Worm (Caenorhabditis elegans) whole organism, late embryonic: Measurements from ENCODE around the gene F15H10.9.

Source experiments
- C08G9.2 ChIP-seq: sonication (generic microtip); optimal IDR thresholded peaks from 2 replicates; lab custom pipeline; 2016; ENCODE audit warnings: mild to moderate bottlenecking, missing genetic modification characterization, moderate library complexity, missing compliant biosample characterization
- Y22D7AL.16 ChIP-seq: sonication (generic microtip); optimal IDR thresholded peaks from 2 replicates; lab custom pipeline; 2016; ENCODE audit warnings: missing genetic modification characterization, missing compliant biosample characterization
- ahr-1 ChIP-seq: sonication (generic microtip); optimal IDR thresholded peaks from 2 replicates; lab custom pipeline; 2016; ENCODE audit warnings: missing genetic modification characterization, missing compliant biosample characterization
- ama-1 ChIP-seq: fragments of 150-350 bp; optimal IDR thresholded peaks from 2 replicates; lab custom pipeline; 2014
- ceh-14 ChIP-seq: sonication (generic microtip); optimal IDR thresholded peaks from 2 replicates; lab custom pipeline; 2016; ENCODE audit warnings: missing genotype, missing genetic modification characterization, missing compliant biosample characterization
- ceh-18 ChIP-seq: sonication (generic microtip); optimal IDR thresholded peaks from 2 replicates; lab custom pipeline; 2016; ENCODE audit warnings: missing genetic modification characterization, missing compliant biosample characterization
- ceh-2 ChIP-seq: sonication (generic microtip); optimal IDR thresholded peaks from 2 replicates; lab custom pipeline; 2016; ENCODE audit warnings: missing genotype, missing genetic modification characterization, missing compliant biosample characterization
- ceh-31 ChIP-seq: sonication (generic microtip); optimal IDR thresholded peaks from 2 replicates; lab custom pipeline; 2016; ENCODE audit warnings: missing genetic modification characterization, missing compliant biosample characterization
- ceh-34 ChIP-seq: sonication (generic microtip); optimal IDR thresholded peaks from 2 replicates; lab custom pipeline; 2016; ENCODE audit warnings: mild to moderate bottlenecking, missing genetic modification characterization, missing compliant biosample characterization
- ceh-45 ChIP-seq: fragments of 200-800 bp; sonication (Bioruptor generic); IDR thresholded peaks from 2 replicates; pipeline ENCODE4 v1.3.6; 2022; ENCODE audit warnings: missing genetic modification reagents, missing genetic modification characterization, missing compliant biosample characterization
- ceh-48 ChIP-seq: sonication (generic microtip); optimal IDR thresholded peaks from 2 replicates; lab custom pipeline; 2016; ENCODE audit warnings: missing genetic modification characterization, inconsistent platforms, missing compliant biosample characterization
- ceh-6 ChIP-seq: fragments of 200-800 bp; sonication (Bioruptor generic); optimal IDR thresholded peaks from 2 replicates; lab custom pipeline; 2018; ENCODE audit warnings: mild to moderate bottlenecking, missing genetic modification characterization, missing compliant biosample characterization
- ceh-9 ChIP-seq: sonication (generic microtip); optimal IDR thresholded peaks from 2 replicates; lab custom pipeline; 2016; ENCODE audit warnings: mild to moderate bottlenecking, missing genetic modification characterization, inconsistent platforms, missing compliant biosample characterization
- elt-2 ChIP-seq: sonication (generic microtip); optimal IDR thresholded peaks from 2 replicates; lab custom pipeline; 2016; ENCODE audit warnings: missing genetic modification reagents, missing genetic modification characterization, missing compliant biosample characterization
- elt-4 ChIP-seq: sonication (generic microtip); optimal IDR thresholded peaks from 2 replicates; lab custom pipeline; 2016; ENCODE audit warnings: missing genetic modification characterization, missing compliant biosample characterization
- ets-4 ChIP-seq: sonication (generic microtip); optimal IDR thresholded peaks from 2 replicates; lab custom pipeline; 2016; ENCODE audit warnings: missing genetic modification characterization, missing compliant biosample characterization
- gmeb-2 ChIP-seq: sonication (generic microtip); optimal IDR thresholded peaks from 2 replicates; lab custom pipeline; 2016; ENCODE audit warnings: missing genetic modification characterization, inconsistent platforms, missing compliant biosample characterization
- hlh-15 ChIP-seq: sonication (generic microtip); optimal IDR thresholded peaks from 2 replicates; lab custom pipeline; 2016; ENCODE audit warnings: missing genetic modification characterization, missing compliant biosample characterization
- hlh-30 ChIP-seq: sonication (generic microtip); optimal IDR thresholded peaks from 2 replicates; lab custom pipeline; 2017; ENCODE audit warnings: antibody characterized with exemption, missing genetic modification characterization, missing compliant biosample characterization; ENCODE audit not compliant: insufficient read depth
- hlh-8 ChIP-seq: sonication (generic microtip); optimal IDR thresholded peaks from 2 replicates; lab custom pipeline; 2016; ENCODE audit warnings: missing genotype, missing genetic modification characterization, missing compliant biosample characterization
- nfya-1 ChIP-seq: sonication (generic microtip); optimal IDR thresholded peaks from 2 replicates; lab custom pipeline; 2017; ENCODE audit warnings: missing genetic modification characterization, mild to moderate bottlenecking, missing compliant biosample characterization, antibody characterized with exemption, moderate library complexity
- nhr-11 ChIP-seq: fragments of 150-350 bp; optimal IDR thresholded peaks from 2 replicates; lab custom pipeline; 2014; ENCODE audit warnings: missing biosample characterization, missing genetic modification characterization
- nhr-232 ChIP-seq: sonication (generic microtip); optimal IDR thresholded peaks from 2 replicates; lab custom pipeline; 2016; ENCODE audit warnings: missing genetic modification characterization, missing compliant biosample characterization
- npax-4 ChIP-seq: sonication (generic microtip); optimal IDR thresholded peaks from 2 replicates; lab custom pipeline; 2016; ENCODE audit warnings: missing genetic modification characterization, missing compliant biosample characterization
- odd-2 ChIP-seq: sonication (generic microtip); optimal IDR thresholded peaks from 2 replicates; lab custom pipeline; 2017; ENCODE audit warnings: antibody characterized with exemption, mild to moderate bottlenecking, missing genetic modification characterization, missing compliant biosample characterization
- pat-9 ChIP-seq: fragments of 200-800 bp; sonication (Bioruptor generic); optimal IDR thresholded peaks from 2 replicates; lab custom pipeline; 2018; ENCODE audit warnings: mild to moderate bottlenecking, missing genetic modification characterization, moderate library complexity, missing compliant biosample characterization
- pqm-1 ChIP-seq: sonication (generic microtip); optimal IDR thresholded peaks from 2 replicates; lab custom pipeline; 2016; ENCODE audit warnings: missing genetic modification characterization, missing compliant biosample characterization
- ref-2 ChIP-seq: sonication (generic microtip); optimal IDR thresholded peaks from 2 replicates; lab custom pipeline; 2016; ENCODE audit warnings: missing genetic modification characterization, missing compliant biosample characterization
- rnt-1 ChIP-seq: sonication (generic microtip); optimal IDR thresholded peaks from 2 replicates; lab custom pipeline; 2016; ENCODE audit warnings: missing genetic modification characterization, missing compliant biosample characterization
- tbx-7 ChIP-seq: sonication (generic microtip); optimal IDR thresholded peaks from 2 replicates; lab custom pipeline; 2016; ENCODE audit warnings: missing genotype, missing genetic modification characterization, missing compliant biosample characterization
- ttx-3 ChIP-seq: sonication (generic microtip); optimal IDR thresholded peaks from 2 replicates; lab custom pipeline; 2016; ENCODE audit warnings: missing genetic modification reagents, missing genetic modification characterization, missing compliant biosample characterization
- unc-42 ChIP-seq: sonication (generic microtip); optimal IDR thresholded peaks from 2 replicates; lab custom pipeline; 2016; ENCODE audit warnings: missing genotype, missing genetic modification characterization, missing compliant biosample characterization
- unc-55 ChIP-seq: sonication (generic microtip); optimal IDR thresholded peaks from 2 replicates; lab custom pipeline; 2017; ENCODE audit warnings: missing biosample characterization, missing genetic modification reagents, missing genetic modification characterization
- unc-86 ChIP-seq: sonication (generic microtip); optimal IDR thresholded peaks from 2 replicates; lab custom pipeline; 2016; ENCODE audit warnings: missing genetic modification characterization, missing compliant biosample characterization
- zip-5 ChIP-seq: sonication (generic microtip); optimal IDR thresholded peaks from 2 replicates; lab custom pipeline; 2016; ENCODE audit warnings: missing genetic modification characterization, missing compliant biosample characterization

The F15H10.9 gene

ce11 chrV:10414610-10415009 lies at the start of gene F15H10.9:
TSS of gene F15H10.9 (minus strand) at chrV:10414710.
- TF ChIP-seq hlh-30 (tag; lab: Kevin White, UChicago) (no peak), unc-42 (tag; lab: Kevin White, UChicago) (no peak), nfya-1 (tag; lab: Kevin White, UChicago) (no peak), Y22D7AL.16 (tag; lab: Kevin White, UChicago) (no peak)

- TF ChIP-seq ceh-14 (tag; lab: Kevin White, UChicago) (no peak), rnt-1 (tag; lab: Kevin White, UChicago) (no peak), ama-1 (lab: Kevin White, UChicago) (no peak), elt-4 (no peak), ets-4 (tag; lab: Kevin White, UChicago) (no peak), ref-2 (tag; lab: Kevin White, UChicago) (no peak), pat-9 (tag; lab: Kevin White, UChicago) (no peak), nhr-232 (tag; lab: Kevin White, UChicago) (no peak), pqm-1 (tag; lab: Kevin White, UChicago) (no peak)
These were observed 49.6 kb upstream of the F15H10.9 start for ce11 chrV:10464160-10464559.

DNA sequence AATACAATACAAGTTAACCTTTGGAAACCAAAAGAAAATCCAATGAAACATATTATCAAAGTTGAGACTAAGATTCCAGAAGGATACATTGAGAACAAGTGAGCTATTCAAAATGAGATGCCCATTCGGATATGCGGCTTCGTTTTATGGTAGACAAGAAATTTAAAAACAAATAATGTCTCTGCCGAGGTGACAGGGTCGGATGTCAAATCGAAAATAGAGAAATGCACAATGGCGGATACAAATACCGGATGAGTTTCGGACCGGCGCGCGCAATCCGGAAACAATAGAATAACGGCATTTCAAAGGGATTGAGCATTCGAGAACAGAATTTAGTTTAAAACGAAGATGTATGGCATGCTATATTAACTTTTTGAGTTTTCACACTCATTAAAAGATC lies 48.8 kb upstream of the F15H10.9 start, which contains the start of gene F22E12.3:
TSS of gene F22E12.3 (minus strand) at position 101 of the 400 bp plus-strand sequence.
- TF ChIP-seq ceh-6 (GFP tag; lab: Kevin White, UChicago): no peak
- no peak for TF ChIP-seq nfya-1 (tag; lab: Kevin White, UChicago)
- no peak for TF ChIP-seq unc-42 (tag; lab: Kevin White, UChicago)
- TF ChIP-seq ahr-1 (tag; lab: Kevin White, UChicago): no peak
- no peak for TF ChIP-seq unc-55 (GFP tag; lab: Kevin White, UChicago)
- TF ChIP-seq C08G9.2 (tag; lab: Kevin White, UChicago): no peak
- TF ChIP-seq Y22D7AL.16 (tag; lab: Kevin White, UChicago): no peak
- TF ChIP-seq nhr-232 (tag; lab: Kevin White, UChicago): no peak
- no peak for TF ChIP-seq ceh-9
- TF ChIP-seq ceh-45 (GFP tag; lab: Robert Waterston, UW): no peak
- no peak for TF ChIP-seq nhr-11 (tag; lab: Kevin White, UChicago)
- no peak for TF ChIP-seq ceh-34
- no peak for TF ChIP-seq odd-2 (tag; lab: Kevin White, UChicago)
- no peak for TF ChIP-seq pqm-1 (tag; lab: Kevin White, UChicago)
- TF ChIP-seq tbx-7 (tag; lab: Kevin White, UChicago): no peak

DNA sequence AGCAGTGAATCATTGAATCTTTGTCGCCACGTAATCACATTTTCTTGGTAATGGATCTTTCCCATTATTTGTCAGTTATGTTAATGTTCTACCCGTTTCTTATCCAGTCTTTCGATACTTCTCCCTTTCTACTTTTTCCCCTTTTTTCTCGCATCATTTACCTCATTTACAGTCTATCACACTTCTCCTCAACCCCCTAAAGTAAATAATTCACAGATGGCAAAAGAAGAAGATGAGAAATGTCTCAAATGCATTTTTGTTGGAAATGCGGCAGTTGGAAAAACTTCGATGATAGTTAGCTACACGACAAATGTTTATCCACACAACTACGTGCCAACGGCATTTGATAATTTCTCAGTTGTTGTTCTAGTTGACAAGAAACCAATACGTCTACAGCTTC lies 47.6 kb upstream of the F15H10.9 start, which contains the start of gene chw-1:
TSS of gene chw-1 (plus strand) at position 217 of the 400 bp plus-strand sequence.
- TF ChIP-seq hlh-15 (tag; lab: Kevin White, UChicago): no peak
- no peak for TF ChIP-seq zip-5
- no peak for TF ChIP-seq elt-2 (tag; lab: Kevin White, UChicago)
- no peak for TF ChIP-seq npax-4
- no peak for TF ChIP-seq Y22D7AL.16 (tag; lab: Kevin White, UChicago)
- TF ChIP-seq hlh-30 (tag; lab: Kevin White, UChicago): no peak
- TF ChIP-seq ttx-3 (tag; lab: Kevin White, UChicago): no peak
- TF ChIP-seq unc-86 (tag; lab: Kevin White, UChicago): no peak
- TF ChIP-seq ceh-2 (tag; lab: Kevin White, UChicago): no peak
- TF ChIP-seq ceh-18 (tag; lab: Kevin White, UChicago): no peak

DNA sequence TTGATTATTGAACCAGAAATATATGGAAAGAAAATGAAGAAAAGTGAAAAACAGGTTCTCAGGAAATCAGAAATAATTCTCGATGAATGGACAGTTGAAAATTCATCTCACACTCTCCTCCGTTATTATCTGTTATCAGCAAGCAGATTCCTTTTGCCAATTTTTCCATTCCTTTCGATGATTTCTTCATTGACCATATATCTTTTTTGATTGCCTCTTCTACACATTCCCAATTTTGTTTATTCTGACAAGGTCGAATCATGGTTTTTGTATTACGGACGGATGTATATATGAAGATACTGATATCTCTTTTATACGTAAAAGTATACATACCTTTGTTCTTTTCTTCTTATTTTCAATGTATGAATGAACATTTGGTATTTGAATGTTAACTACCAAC lies 46.2 kb upstream of the F15H10.9 start:
- TF ChIP-seq unc-55 (GFP tag; lab: Kevin White, UChicago) (no peak), nhr-11 (tag; lab: Kevin White, UChicago) (no peak), gmeb-2 (tag; lab: Kevin White, UChicago) (no peak), ceh-31 (tag; lab: Kevin White, UChicago) (no peak), hlh-8 (tag; lab: Kevin White, UChicago) (no peak), ahr-1 (tag; lab: Kevin White, UChicago) (no peak), nhr-232 (tag; lab: Kevin White, UChicago) (no peak), ceh-48 (tag; lab: Kevin White, UChicago) (no peak)
